Fruit fly (Drosophila melanogaster) whole organism, pupa: ENCODE measurements around the gene Yp1.

Experiments
- CG10348 ChIP-seq: fragments of 200-800 bp; sonication (Bioruptor generic); IDR thresholded peaks from 2 replicates; pipeline ENCODE4 v1.3.6; 2022; ENCODE audit warnings: missing biosample characterization, missing genetic modification characterization
- CG12605 ChIP-seq: fragments of 200-800 bp; sonication (Bioruptor generic); IDR thresholded peaks from 2 replicates; pipeline ENCODE4 v1.3.6; 2022; ENCODE audit warnings: missing biosample characterization, missing genetic modification characterization
- CG13204 ChIP-seq: fragments of 200-800 bp; sonication (Bioruptor generic); optimal IDR thresholded peaks from 2 replicates; lab custom pipeline; 2018; ENCODE audit warnings: missing biosample characterization, mild to moderate bottlenecking, missing genetic modification characterization, moderate library complexity
- CG14655 ChIP-seq: fragments of 200-800 bp; sonication (Bioruptor generic); optimal IDR thresholded peaks from 3 replicates; lab custom pipeline; 2017; ENCODE audit warnings: mild to moderate bottlenecking, missing biosample characterization, missing genetic modification reagents, missing genetic modification characterization
- CG15710 ChIP-seq: fragments of 200-800 bp; sonication (Bioruptor generic); optimal IDR thresholded peaks from 2 replicates; lab custom pipeline; 2018; ENCODE audit warnings: missing biosample characterization, mild to moderate bottlenecking, missing genetic modification characterization, moderate library complexity
- CG17806 ChIP-seq: fragments of 200-800 bp; sonication (Bioruptor generic); optimal IDR thresholded peaks from 2 replicates; lab custom pipeline; 2018; ENCODE audit warnings: missing biosample characterization, mild to moderate bottlenecking, missing genetic modification characterization, moderate library complexity
- CG32121 ChIP-seq: fragments of 200-800 bp; sonication (Bioruptor generic); IDR thresholded peaks from 2 replicates; pipeline ENCODE4 v1.3.6; 2022; ENCODE audit warnings: missing biosample characterization, missing genetic modification characterization
- CG34367 ChIP-seq: fragments of 200-800 bp; sonication (Bioruptor generic); optimal IDR thresholded peaks from 2 replicates; lab custom pipeline; 2018; ENCODE audit warnings: missing biosample characterization, mild to moderate bottlenecking, missing genetic modification characterization
- CG4496 ChIP-seq: fragments of 200-800 bp; sonication (Bioruptor generic); IDR thresholded peaks from 3 replicates; pipeline ENCODE4 v1.3.6; 2022; ENCODE audit warnings: missing biosample characterization, missing genetic modification characterization
- CG8159 ChIP-seq: fragments of 200-800 bp; sonication (Bioruptor generic); optimal IDR thresholded peaks from 3 replicates; lab custom pipeline; 2018; ENCODE audit warnings: missing biosample characterization, mild to moderate bottlenecking, missing genetic modification characterization, moderate library complexity
- CG8301 ChIP-seq: fragments of 200-800 bp; sonication (Bioruptor generic); optimal IDR thresholded peaks from 2 replicates; lab custom pipeline; 2018; ENCODE audit warnings: missing biosample characterization, mild to moderate bottlenecking, missing genetic modification characterization
- CG9948 ChIP-seq: fragments of 200-800 bp; sonication (Bioruptor generic); optimal IDR thresholded peaks from 2 replicates; lab custom pipeline; 2018; ENCODE audit warnings: missing biosample characterization, mild to moderate bottlenecking, missing genetic modification characterization, moderate library complexity
- D1 ChIP-seq: fragments of 200-800 bp; sonication (Bioruptor generic); optimal IDR thresholded peaks from 2 replicates; lab custom pipeline; 2018; ENCODE audit warnings: missing biosample characterization, mild to moderate bottlenecking, missing genetic modification characterization, moderate library complexity
- EcR ChIP-seq: fragments of 200-800 bp; sonication (Bioruptor generic); optimal IDR thresholded peaks from 3 replicates; lab custom pipeline; 2019; ENCODE audit warnings: missing biosample characterization, missing genetic modification characterization, mild to moderate bottlenecking, moderate library complexity, missing genetic modification reagents
- Ets98B ChIP-seq: fragments of 200-800 bp; sonication (Bioruptor generic); IDR thresholded peaks from 2 replicates; pipeline ENCODE4 v1.3.6; 2022; ENCODE audit warnings: missing biosample characterization, missing genetic modification characterization
- Pif1A ChIP-seq: fragments of 200-800 bp; sonication (Bioruptor generic); optimal IDR thresholded peaks from 3 replicates; lab custom pipeline; 2016; ENCODE audit warnings: missing biosample characterization, missing genetic modification characterization
- Pif1B ChIP-seq: fragments of 200-800 bp; sonication (Bioruptor generic); optimal IDR thresholded peaks from 3 replicates; lab custom pipeline; 2016; ENCODE audit warnings: missing biosample characterization, missing genetic modification characterization
- Snoo ChIP-seq: fragments of 200-800 bp; sonication (Bioruptor generic); optimal IDR thresholded peaks from 3 replicates; lab custom pipeline; 2017; ENCODE audit warnings: missing biosample characterization, mild to moderate bottlenecking, missing genetic modification characterization, inconsistent platforms
- fd96Ca ChIP-seq: fragments of 200-800 bp; sonication (Bioruptor generic); IDR thresholded peaks from 3 replicates; pipeline ENCODE4 v1.3.6; 2022; ENCODE audit warnings: missing biosample characterization, missing genetic modification characterization
- gl ChIP-seq: fragments of 200-800 bp; sonication (Bioruptor generic); optimal IDR thresholded peaks from 2 replicates; lab custom pipeline; 2018; ENCODE audit warnings: missing biosample characterization, mild to moderate bottlenecking, missing genetic modification characterization
- rn ChIP-seq: fragments of 200-800 bp; sonication (Bioruptor generic); IDR thresholded peaks from 2 replicates; pipeline ENCODE4 v1.3.6; 2022; ENCODE audit warnings: missing biosample characterization, missing genetic modification characterization

Yp1 gene

DNA sequence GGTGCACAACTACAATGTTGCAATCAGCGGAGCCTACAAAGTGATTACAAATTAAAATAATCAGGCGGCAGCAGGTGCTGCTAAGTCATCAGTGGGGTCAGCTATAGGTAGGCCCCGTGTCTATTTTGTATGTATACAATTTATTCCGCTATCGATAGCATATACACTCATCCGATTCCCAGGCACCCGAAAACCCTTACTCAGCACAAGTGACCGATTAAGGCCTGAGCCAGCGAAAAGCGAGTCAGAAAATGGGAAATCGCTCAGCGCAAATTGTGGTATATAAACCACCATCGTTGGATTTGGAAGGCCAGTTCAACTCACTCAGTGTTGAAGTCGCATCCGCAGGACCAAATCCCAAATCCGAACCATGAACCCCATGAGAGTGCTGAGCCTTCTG, at the start of gene Yp1:
Gene Yp1 (plus strand): TSS at position 265 of the 400 bp plus-strand sequence.
- no peak for TF ChIP-seq CG4496 (GFP tag; lab: Robert Waterston, UW)
- no peak for TF ChIP-seq CG15710 (tag; lab: Kevin White, UChicago)
- TF ChIP-seq CG8159 (tag; lab: Kevin White, UChicago): no peak
- no peak for TF ChIP-seq CG9948 (tag; lab: Kevin White, UChicago)
- no peak for TF ChIP-seq Snoo (tag; lab: Kevin White, UChicago)
- no peak for TF ChIP-seq rn (GFP tag; lab: Robert Waterston, UW)
- no peak for TF ChIP-seq EcR (GFP tag; lab: Kevin White, UChicago)
- no peak for TF ChIP-seq gl (tag; lab: Kevin White, UChicago)
- no peak for TF ChIP-seq D1
- TF ChIP-seq CG10348: no peak
- no peak for TF ChIP-seq Pif1A (GFP tag; lab: Kevin White, UChicago)
- TF ChIP-seq CG34367: no peak

dm6 chrX:10008576-10009260, 44.9 kb upstream of the Yp1 start, which contains the start of gene CG33557:
TSS of gene CG33557 (plus strand) at chrX:10009210.
- TF ChIP-seq CG8301 (tag; lab: Kevin White, UChicago) (no peak), CG32121 (GFP tag; lab: Robert Waterston, UW) (no peak), CG15710 (tag; lab: Kevin White, UChicago) (no peak), CG34367 (no peak), CG17806 (tag; lab: Kevin White, UChicago) (no peak), CG10348 (no peak), CG4496 (GFP tag; lab: Robert Waterston, UW) (no peak)

- TF ChIP-seq Pif1A (GFP tag; lab: Kevin White, UChicago) (no peak), CG15710 (tag; lab: Kevin White, UChicago) (no peak), CG10348 (no peak), CG9948 (tag; lab: Kevin White, UChicago) (no peak), gl (tag; lab: Kevin White, UChicago) (no peak), CG8159 (tag; lab: Kevin White, UChicago) (no peak), Snoo (tag; lab: Kevin White, UChicago) (no peak), CG13204 (no peak), CG12605 (GFP tag; lab: Robert Waterston, UW) (no peak), D1 (no peak), CG17806 (tag; lab: Kevin White, UChicago) (no peak), CG34367 (no peak), EcR (GFP tag; lab: Kevin White, UChicago) (no peak), fd96Ca (GFP tag; lab: Robert Waterston, UW) (no peak), CG8301 (tag; lab: Kevin White, UChicago) (no peak), CG14655 (GFP tag; lab: Kevin White, UChicago) (no peak), CG32121 (GFP tag; lab: Robert Waterston, UW) (no peak), CG4496 (GFP tag; lab: Robert Waterston, UW) (no peak)
These were observed 43.6 kb upstream of the Yp1 start, which contains the start of gene Dna2 for dm6 chrX:10009794-10010614. TSS of gene Dna2 (plus strand) at chrX:10010481.

DNA sequence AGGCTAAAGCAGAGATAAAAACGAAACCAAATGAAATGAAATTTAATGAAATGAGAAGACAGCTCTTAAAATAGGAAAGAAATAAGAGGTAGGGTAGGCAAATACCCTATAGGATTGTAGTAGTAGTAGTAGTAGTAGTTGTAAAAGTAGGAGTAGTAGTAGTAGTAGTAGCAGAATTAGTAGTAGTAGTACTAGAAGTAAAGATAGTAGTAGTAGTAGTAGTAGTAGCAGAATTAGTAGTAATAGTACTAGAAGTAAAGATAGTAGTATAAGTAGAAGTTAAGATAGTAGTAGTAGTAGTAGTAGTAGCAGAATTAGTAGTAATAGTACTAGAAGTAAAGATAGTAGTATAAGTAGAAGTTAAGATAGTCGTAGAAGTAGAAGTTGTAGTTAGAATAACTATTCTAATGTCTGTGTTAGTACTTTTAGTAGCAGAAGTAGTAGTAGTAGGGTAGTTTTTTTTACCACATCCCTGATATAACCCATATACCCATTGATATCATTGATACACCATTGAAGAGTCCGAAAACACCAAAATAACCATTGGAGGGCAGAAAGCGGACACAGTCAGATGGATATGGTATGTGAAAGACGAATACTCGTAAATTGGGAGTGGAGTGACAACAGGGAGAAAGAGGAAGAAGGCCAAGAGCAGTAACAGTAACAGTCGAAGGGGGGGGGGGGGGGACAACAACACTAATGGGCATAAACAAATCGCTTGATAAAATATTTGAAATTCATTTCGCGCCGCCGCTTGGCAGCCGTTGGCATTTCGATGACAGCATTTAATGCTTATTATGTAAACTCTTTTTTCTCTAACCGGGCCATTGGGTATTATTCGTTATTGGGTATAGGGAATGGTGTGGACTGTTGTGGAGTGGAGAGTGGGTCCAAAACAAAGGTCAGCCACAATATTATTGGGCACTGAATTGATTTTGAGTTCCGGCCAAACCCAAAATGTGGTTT, 38.6 kb upstream of the Yp1 start:
- TF ChIP-seq CG9948 (tag; lab: Kevin White, UChicago) (no peak), Snoo (tag; lab: Kevin White, UChicago) (no peak), Pif1B (GFP tag; lab: Kevin White, UChicago) (no peak), CG15710 (tag; lab: Kevin White, UChicago) (no peak), CG32121 (GFP tag; lab: Robert Waterston, UW) (no peak), CG34367 (no peak), EcR (GFP tag; lab: Kevin White, UChicago) (no peak), rn (GFP tag; lab: Robert Waterston, UW) (no peak), Ets98B (GFP tag; lab: Robert Waterston, UW) (no peak), D1 (no peak), CG12605 (GFP tag; lab: Robert Waterston, UW) (no peak), CG14655 (GFP tag; lab: Kevin White, UChicago) (no peak), gl (tag; lab: Kevin White, UChicago) (no peak), CG17806 (tag; lab: Kevin White, UChicago) (no peak), CG10348 (no peak), CG8301 (tag; lab: Kevin White, UChicago) (no peak), CG4496 (GFP tag; lab: Robert Waterston, UW) (no peak), CG8159 (tag; lab: Kevin White, UChicago) (no peak)

- TF ChIP-seq CG32121 (GFP tag; lab: Robert Waterston, UW) (peak; percentile 65), CG4496 (GFP tag; lab: Robert Waterston, UW) (peak; percentile 52; the same call in 2 of the 3 replicates), CG17806 (tag; lab: Kevin White, UChicago) (no peak), gl (tag; lab: Kevin White, UChicago) (no peak), fd96Ca (GFP tag; lab: Robert Waterston, UW) (peak; percentile 41; the same call in 1 of the 3 replicates), Pif1A (GFP tag; lab: Kevin White, UChicago) (no peak), Ets98B (GFP tag; lab: Robert Waterston, UW) (peak; percentile 52; the same call in 1 of the 2 replicates)
These were observed 36.9 kb upstream of the Yp1 start, which contains the start of gene Cht6 for dm6 chrX:10016724-10017123. TSS of gene Cht6 (plus strand) at chrX:10016845.
